Worm (Caenorhabditis elegans) whole organism, late embryonic: ENCODE data around the gene rsp-1.

ENCODE experiments used
- C08G9.2 ChIP-seq: sonication (generic microtip); optimal IDR thresholded peaks from 2 replicates; lab custom pipeline; 2016; ENCODE audit warnings: mild to moderate bottlenecking, missing genetic modification characterization, moderate library complexity, missing compliant biosample characterization
- F13H6.1 ChIP-seq: sonication (generic microtip); optimal IDR thresholded peaks from 2 replicates; lab custom pipeline; 2016; ENCODE audit warnings: missing genetic modification characterization, missing compliant biosample characterization
- K09A11.1 ChIP-seq: sonication (generic microtip); optimal IDR thresholded peaks from 2 replicates; lab custom pipeline; 2017; ENCODE audit warnings: antibody characterized with exemption, mild to moderate bottlenecking, missing genetic modification characterization, missing compliant biosample characterization; ENCODE audit not compliant: insufficient read depth
- T23F11.4 ChIP-seq: fragments of 200-800 bp; sonication (Bioruptor generic); optimal IDR thresholded peaks from 2 replicates; lab custom pipeline; 2018; ENCODE audit warnings: mild to moderate bottlenecking, missing genetic modification characterization, missing compliant biosample characterization
- Y22D7AL.16 ChIP-seq: sonication (generic microtip); optimal IDR thresholded peaks from 2 replicates; lab custom pipeline; 2016; ENCODE audit warnings: missing genetic modification characterization, missing compliant biosample characterization
- ahr-1 ChIP-seq: sonication (generic microtip); optimal IDR thresholded peaks from 2 replicates; lab custom pipeline; 2016; ENCODE audit warnings: missing genetic modification characterization, missing compliant biosample characterization
- ceh-14 ChIP-seq: sonication (generic microtip); optimal IDR thresholded peaks from 2 replicates; lab custom pipeline; 2016; ENCODE audit warnings: missing genotype, missing genetic modification characterization, missing compliant biosample characterization
- ceh-18 ChIP-seq: sonication (generic microtip); optimal IDR thresholded peaks from 2 replicates; lab custom pipeline; 2016; ENCODE audit warnings: missing genetic modification characterization, missing compliant biosample characterization
- ceh-19 ChIP-seq: fragments of 200-800 bp; sonication (Bioruptor generic); optimal IDR thresholded peaks from 2 replicates; lab custom pipeline; 2018; ENCODE audit warnings: mild to moderate bottlenecking, missing genetic modification characterization, missing compliant biosample characterization
- ceh-2 ChIP-seq: sonication (generic microtip); optimal IDR thresholded peaks from 2 replicates; lab custom pipeline; 2016; ENCODE audit warnings: missing genotype, missing genetic modification characterization, missing compliant biosample characterization
- ceh-22 ChIP-seq: sonication (generic microtip); optimal IDR thresholded peaks from 2 replicates; lab custom pipeline; 2017; ENCODE audit warnings: missing biosample characterization, missing genetic modification characterization
- ceh-30 ChIP-seq: fragments of 150-350 bp; optimal IDR thresholded peaks from 2 replicates; lab custom pipeline; 2014; ENCODE audit warnings: missing biosample characterization, missing genetic modification characterization
- ceh-34 ChIP-seq: sonication (generic microtip); optimal IDR thresholded peaks from 2 replicates; lab custom pipeline; 2016; ENCODE audit warnings: mild to moderate bottlenecking, missing genetic modification characterization, missing compliant biosample characterization
- ceh-45 ChIP-seq: fragments of 200-800 bp; sonication (Bioruptor generic); IDR thresholded peaks from 2 replicates; pipeline ENCODE4 v1.3.6; 2022; ENCODE audit warnings: missing genetic modification reagents, missing genetic modification characterization, missing compliant biosample characterization
- ceh-48 ChIP-seq: sonication (generic microtip); optimal IDR thresholded peaks from 2 replicates; lab custom pipeline; 2016; ENCODE audit warnings: missing genetic modification characterization, inconsistent platforms, missing compliant biosample characterization
- ceh-6 ChIP-seq: fragments of 200-800 bp; sonication (Bioruptor generic); optimal IDR thresholded peaks from 2 replicates; lab custom pipeline; 2018; ENCODE audit warnings: mild to moderate bottlenecking, missing genetic modification characterization, missing compliant biosample characterization
- ceh-9 ChIP-seq: sonication (generic microtip); optimal IDR thresholded peaks from 2 replicates; lab custom pipeline; 2016; ENCODE audit warnings: mild to moderate bottlenecking, missing genetic modification characterization, inconsistent platforms, missing compliant biosample characterization
- che-1 ChIP-seq: sonication (generic microtip); optimal IDR thresholded peaks from 2 replicates; lab custom pipeline; 2016; ENCODE audit warnings: mild to moderate bottlenecking, missing genetic modification characterization, missing compliant biosample characterization
- dmd-4 ChIP-seq: sonication (generic microtip); optimal IDR thresholded peaks from 2 replicates; lab custom pipeline; 2016; ENCODE audit warnings: borderline replicate concordance, missing genetic modification characterization, missing compliant biosample characterization
- dve-1 ChIP-seq: sonication (generic microtip); optimal IDR thresholded peaks from 2 replicates; lab custom pipeline; 2017; ENCODE audit warnings: antibody characterized with exemption, mild to moderate bottlenecking, missing genetic modification characterization, missing compliant biosample characterization
- elt-2 ChIP-seq: sonication (generic microtip); optimal IDR thresholded peaks from 2 replicates; lab custom pipeline; 2016; ENCODE audit warnings: missing genetic modification reagents, missing genetic modification characterization, missing compliant biosample characterization
- elt-4 ChIP-seq: sonication (generic microtip); optimal IDR thresholded peaks from 2 replicates; lab custom pipeline; 2016; ENCODE audit warnings: missing genetic modification characterization, missing compliant biosample characterization
- ets-4 ChIP-seq: sonication (generic microtip); optimal IDR thresholded peaks from 2 replicates; lab custom pipeline; 2016; ENCODE audit warnings: missing genetic modification characterization, missing compliant biosample characterization
- fax-1 ChIP-seq: sonication (generic microtip); optimal IDR thresholded peaks from 2 replicates; lab custom pipeline; 2016; ENCODE audit warnings: missing genotype, missing genetic modification characterization, missing compliant biosample characterization
- fkh-10 ChIP-seq: fragments of 150-350 bp; optimal IDR thresholded peaks from 2 replicates; lab custom pipeline; 2014; ENCODE audit warnings: missing biosample characterization, missing genetic modification reagents, missing genetic modification characterization
- gmeb-2 ChIP-seq: sonication (generic microtip); optimal IDR thresholded peaks from 2 replicates; lab custom pipeline; 2016; ENCODE audit warnings: missing genetic modification characterization, inconsistent platforms, missing compliant biosample characterization
- hlh-30 ChIP-seq: sonication (generic microtip); optimal IDR thresholded peaks from 2 replicates; lab custom pipeline; 2017; ENCODE audit warnings: antibody characterized with exemption, missing genetic modification characterization, missing compliant biosample characterization; ENCODE audit not compliant: insufficient read depth
- hlh-8 ChIP-seq: sonication (generic microtip); optimal IDR thresholded peaks from 2 replicates; lab custom pipeline; 2016; ENCODE audit warnings: missing genotype, missing genetic modification characterization, missing compliant biosample characterization
- lim-6 ChIP-seq: sonication (generic microtip); optimal IDR thresholded peaks from 2 replicates; lab custom pipeline; 2016; ENCODE audit warnings: missing genetic modification characterization, missing compliant biosample characterization
- lin-11 ChIP-seq: fragments of 200-800 bp; sonication (Bioruptor generic); optimal IDR thresholded peaks from 2 replicates; lab custom pipeline; 2018; ENCODE audit warnings: mild to moderate bottlenecking, missing genetic modification characterization, missing compliant biosample characterization
- madf-2 ChIP-seq: sonication (generic microtip); optimal IDR thresholded peaks from 2 replicates; lab custom pipeline; 2017; ENCODE audit warnings: missing genetic modification characterization, missing compliant biosample characterization
- mec-3 ChIP-seq: sonication (generic microtip); optimal IDR thresholded peaks from 2 replicates; lab custom pipeline; 2016; ENCODE audit warnings: borderline replicate concordance, missing genetic modification characterization, missing compliant biosample characterization
- nhr-11 ChIP-seq: fragments of 150-350 bp; optimal IDR thresholded peaks from 2 replicates; lab custom pipeline; 2014; ENCODE audit warnings: missing biosample characterization, missing genetic modification characterization
- npax-4 ChIP-seq: sonication (generic microtip); optimal IDR thresholded peaks from 2 replicates; lab custom pipeline; 2016; ENCODE audit warnings: missing genetic modification characterization, missing compliant biosample characterization
- pag-3 ChIP-seq: sonication (generic microtip); optimal IDR thresholded peaks from 2 replicates; lab custom pipeline; 2016; ENCODE audit warnings: missing compliant biosample characterization, missing genetic modification characterization, borderline replicate concordance
- pat-9 ChIP-seq: fragments of 200-800 bp; sonication (Bioruptor generic); optimal IDR thresholded peaks from 2 replicates; lab custom pipeline; 2018; ENCODE audit warnings: mild to moderate bottlenecking, missing genetic modification characterization, moderate library complexity, missing compliant biosample characterization
- pha-2 ChIP-seq: sonication (generic microtip); optimal IDR thresholded peaks from 2 replicates; lab custom pipeline; 2017; ENCODE audit warnings: mild to moderate bottlenecking, missing genetic modification characterization, missing compliant biosample characterization
- pha-4 ChIP-seq: fragments of 150-350 bp; optimal IDR thresholded peaks from 2 replicates; lab custom pipeline; 2018; ENCODE audit warnings: missing biosample characterization, missing genetic modification reagents, missing genetic modification characterization
- pqm-1 ChIP-seq: sonication (generic microtip); optimal IDR thresholded peaks from 2 replicates; lab custom pipeline; 2016; ENCODE audit warnings: missing genetic modification characterization, missing compliant biosample characterization
- ref-2 ChIP-seq: sonication (generic microtip); optimal IDR thresholded peaks from 2 replicates; lab custom pipeline; 2016; ENCODE audit warnings: missing genetic modification characterization, missing compliant biosample characterization
- rnt-1 ChIP-seq: sonication (generic microtip); optimal IDR thresholded peaks from 2 replicates; lab custom pipeline; 2016; ENCODE audit warnings: missing genetic modification characterization, missing compliant biosample characterization
- sdc-2 ChIP-seq: sonication (generic microtip); optimal IDR thresholded peaks from 2 replicates; lab custom pipeline; 2016; ENCODE audit warnings: missing genotype, missing genetic modification characterization, missing compliant biosample characterization
- sox-2 ChIP-seq: fragments of 200-800 bp; sonication (Bioruptor generic); IDR thresholded peaks from 2 replicates; pipeline ENCODE4 v1.3.6; 2022; ENCODE audit warnings: missing genetic modification reagents, missing genetic modification characterization, missing compliant biosample characterization
- sox-4 ChIP-seq: sonication (generic microtip); optimal IDR thresholded peaks from 2 replicates; lab custom pipeline; 2017; ENCODE audit warnings: mild to moderate bottlenecking, missing genetic modification characterization, inconsistent platforms, missing compliant biosample characterization
- syd-9 ChIP-seq: sonication (generic microtip); optimal IDR thresholded peaks from 2 replicates; lab custom pipeline; 2016; ENCODE audit warnings: mild to moderate bottlenecking, missing genetic modification characterization, moderate library complexity, missing compliant biosample characterization
- tbx-2 ChIP-seq: sonication (generic microtip); optimal IDR thresholded peaks from 2 replicates; lab custom pipeline; 2016; ENCODE audit warnings: missing genetic modification characterization, missing compliant biosample characterization
- ttx-3 ChIP-seq: sonication (generic microtip); optimal IDR thresholded peaks from 2 replicates; lab custom pipeline; 2016; ENCODE audit warnings: missing genetic modification reagents, missing genetic modification characterization, missing compliant biosample characterization
- unc-3 ChIP-seq, 2 experiments: fragments of 200-800 bp in 1 of 2; sonication (Bioruptor generic) in 1 of 2; sonication (generic microtip) in 1 of 2; conservative IDR thresholded peaks in 1 of 2; optimal IDR thresholded peaks in 1 of 2; 2 replicates each; pipeline versions ENCODE4 v1.3.6 to Lab custom; 2016 to 2022; ENCODE audit warnings: missing compliant biosample characterization in 2 of 2, missing genetic modification characterization in 2 of 2, missing genetic modification reagents in 1 of 2
- unc-42 ChIP-seq: sonication (generic microtip); optimal IDR thresholded peaks from 2 replicates; lab custom pipeline; 2016; ENCODE audit warnings: missing genotype, missing genetic modification characterization, missing compliant biosample characterization
- unc-55 ChIP-seq: sonication (generic microtip); optimal IDR thresholded peaks from 2 replicates; lab custom pipeline; 2017; ENCODE audit warnings: missing biosample characterization, missing genetic modification reagents, missing genetic modification characterization
- unc-86 ChIP-seq: sonication (generic microtip); optimal IDR thresholded peaks from 2 replicates; lab custom pipeline; 2016; ENCODE audit warnings: missing genetic modification characterization, missing compliant biosample characterization
- ztf-16 ChIP-seq: sonication (generic microtip); optimal IDR thresholded peaks from 2 replicates; lab custom pipeline; 2017; ENCODE audit warnings: missing genetic modification characterization, missing compliant biosample characterization

Gene rsp-1

DNA sequence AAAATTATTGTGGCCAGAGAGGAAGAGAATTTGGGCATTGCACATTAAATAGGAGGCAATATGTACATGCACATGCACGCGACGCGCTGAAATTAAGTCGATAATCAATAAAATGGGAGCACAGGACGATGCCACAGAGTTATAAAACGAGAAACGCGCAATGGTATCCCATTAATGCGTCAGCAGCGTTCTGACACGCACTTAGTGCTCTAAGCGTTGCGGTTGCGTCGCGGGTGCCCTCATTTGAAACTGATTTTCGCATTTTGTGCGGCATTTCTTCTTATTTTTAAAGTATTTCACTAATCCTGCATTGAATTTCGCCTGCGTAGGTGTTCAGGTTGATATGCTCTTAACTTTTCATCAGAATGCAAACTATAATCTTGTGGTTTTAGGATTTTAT is at the start of gene rsp-1:
rsp-1 (plus strand) TSS at position 338 of the 400 bp plus-strand sequence.
- TF ChIP-seq ceh-18 (tag; lab: Kevin White, UChicago) = peak; percentile 77
- TF ChIP-seq F13H6.1 (tag; lab: Kevin White, UChicago) = peak; percentile 40
- TF ChIP-seq unc-42 (tag; lab: Kevin White, UChicago) = peak; percentile 81
- TF ChIP-seq fax-1 (tag; lab: Kevin White, UChicago) = peak; percentile 38
- TF ChIP-seq mec-3 (tag; lab: Kevin White, UChicago) = no peak
- TF ChIP-seq pqm-1 = no peak
- TF ChIP-seq T23F11.4 (GFP tag; lab: Kevin White, UChicago) = peak; percentile 8
- peak; percentile 55 for TF ChIP-seq lim-6 (tag; lab: Kevin White, UChicago)
- no peak for TF ChIP-seq unc-3 (GFP tag; conservative IDR thresholded peaks at IDR 0.05; lab: Robert Waterston, UW)
- TF ChIP-seq unc-3 (tag; optimal IDR thresholded peaks at IDR 0.05; lab: Kevin White, UChicago) = peak; percentile 66
- TF ChIP-seq rnt-1 (tag; lab: Kevin White, UChicago) = peak; percentile 71
- TF ChIP-seq elt-2 = peak; percentile 51
- TF ChIP-seq sox-4 = peak; percentile 19
- peak; percentile 46 for TF ChIP-seq sdc-2
- no peak for TF ChIP-seq nhr-11
- peak; percentile 18 for TF ChIP-seq ets-4 (tag; lab: Kevin White, UChicago)
- TF ChIP-seq ceh-19 (GFP tag; lab: Kevin White, UChicago) = no peak
- TF ChIP-seq sox-2 = no peak
- peak; percentile 13 for TF ChIP-seq fkh-10 (GFP tag; lab: Kevin White, UChicago)
- TF ChIP-seq ceh-34 (tag; lab: Kevin White, UChicago) = peak; percentile 58
- peak; percentile 23 for TF ChIP-seq unc-86 (tag; lab: Kevin White, UChicago)
- TF ChIP-seq madf-2 (tag; lab: Kevin White, UChicago) = peak; percentile 49
- peak; percentile 47 for TF ChIP-seq ceh-30 (tag; lab: Kevin White, UChicago)
- TF ChIP-seq unc-55 (GFP tag; lab: Kevin White, UChicago) = peak; percentile 34
- no peak for TF ChIP-seq ceh-9 (tag; lab: Kevin White, UChicago)
- no peak for TF ChIP-seq dmd-4
- no peak for TF ChIP-seq ceh-22 (tag; lab: Kevin White, UChicago)
- peak; percentile 35 for TF ChIP-seq gmeb-2 (tag; lab: Kevin White, UChicago)
- peak; percentile 48 for TF ChIP-seq ceh-14 (tag; lab: Kevin White, UChicago)
- TF ChIP-seq ztf-16 (tag; lab: Kevin White, UChicago) = peak; percentile 55
- TF ChIP-seq ref-2 (tag; lab: Kevin White, UChicago) = peak; percentile 69
- TF ChIP-seq pha-4 = no peak
- TF ChIP-seq lin-11 (tag; lab: Kevin White, UChicago) = no peak
- peak; percentile 37 for TF ChIP-seq Y22D7AL.16 (tag; lab: Kevin White, UChicago)
- peak; percentile 88 for TF ChIP-seq ceh-48 (tag; lab: Kevin White, UChicago)
- TF ChIP-seq hlh-30 (tag; lab: Kevin White, UChicago) = peak; percentile 17
- peak; percentile 45 for TF ChIP-seq syd-9 (tag; lab: Kevin White, UChicago)
- peak; percentile 11 for TF ChIP-seq K09A11.1 (tag; lab: Kevin White, UChicago)
- no peak for TF ChIP-seq ceh-45
- TF ChIP-seq dve-1 (tag; lab: Kevin White, UChicago) = peak; percentile 67
- no peak for TF ChIP-seq ttx-3 (tag; lab: Kevin White, UChicago)
- peak; percentile 19 for TF ChIP-seq C08G9.2 (tag; lab: Kevin White, UChicago)
- peak; percentile 33 for TF ChIP-seq pha-2
- TF ChIP-seq ceh-6 (GFP tag; lab: Kevin White, UChicago) = peak; percentile 36
- peak; percentile 43 for TF ChIP-seq ceh-2 (tag; lab: Kevin White, UChicago)
- no peak for TF ChIP-seq npax-4
- TF ChIP-seq hlh-8 (tag; lab: Kevin White, UChicago) = no peak
- peak; percentile 77 for TF ChIP-seq tbx-2 (tag; lab: Kevin White, UChicago)
- TF ChIP-seq pat-9 = peak; percentile 49
- TF ChIP-seq pag-3 (tag; lab: Kevin White, UChicago) = peak; percentile 42
- TF ChIP-seq ahr-1 = no peak
- TF ChIP-seq che-1 (tag; lab: Kevin White, UChicago) = peak; percentile 6
- TF ChIP-seq elt-4 = no peak
